Fruit fly (Drosophila melanogaster) whole organism, embryonic: ENCODE data around the gene CG31121.
A peak's percentile ranks its signal among the peaks of the same experiment; 100 is the strongest.

Source experiments
- Asciz ChIP-seq: fragments of 200-800 bp; sonication (Bioruptor generic); optimal IDR thresholded peaks from 2 replicates; lab custom pipeline; 2017; ENCODE audit warnings: missing biosample characterization, mild to moderate bottlenecking, missing genetic modification characterization, missing genetic modification reagents
- BtbVII ChIP-seq: fragments of 200-800 bp; sonication (Bioruptor generic); optimal IDR thresholded peaks from 3 replicates; lab custom pipeline; 2017; ENCODE audit warnings: missing biosample characterization, mild to moderate bottlenecking, missing genetic modification characterization
- CG10543 ChIP-seq: fragments of 200-800 bp; sonication (Bioruptor generic); optimal IDR thresholded peaks from 3 replicates; lab custom pipeline; 2017; ENCODE audit warnings: missing biosample characterization, mild to moderate bottlenecking, missing genetic modification characterization, moderate library complexity
- CG11247 ChIP-seq: fragments of 200-800 bp; sonication (Bioruptor generic); IDR thresholded peaks from 2 replicates; pipeline ENCODE4 v1.3.6; 2022; ENCODE audit warnings: missing biosample characterization, missing genetic modification characterization
- CG11398 ChIP-seq: fragments of 200-800 bp; sonication (Bioruptor generic); optimal IDR thresholded peaks from 2 replicates; lab custom pipeline; 2016; ENCODE audit warnings: missing biosample characterization, missing genetic modification characterization
- CG12071 ChIP-seq: fragments of 200-800 bp; sonication (Bioruptor generic); optimal IDR thresholded peaks from 3 replicates; lab custom pipeline; 2018; ENCODE audit warnings: missing biosample characterization, mild to moderate bottlenecking, missing genetic modification characterization
- CG12104 ChIP-seq: fragments of 200-800 bp; sonication (Bioruptor generic); optimal IDR thresholded peaks from 3 replicates; lab custom pipeline; 2016; ENCODE audit warnings: missing biosample characterization, missing genetic modification characterization
- CG12659 ChIP-seq: fragments of 200-800 bp; sonication (Bioruptor generic); optimal IDR thresholded peaks from 3 replicates; lab custom pipeline; 2017; ENCODE audit warnings: mild to moderate bottlenecking, missing biosample characterization, missing genetic modification reagents, missing genetic modification characterization
- CG12769 ChIP-seq: fragments of 200-800 bp; sonication (Bioruptor generic); optimal IDR thresholded peaks from 2 replicates; lab custom pipeline; 2019; ENCODE audit warnings: missing biosample characterization, mild to moderate bottlenecking, missing genetic modification characterization, moderate library complexity
- CG12942 ChIP-seq: fragments of 200-800 bp; sonication (Bioruptor generic); optimal IDR thresholded peaks from 3 replicates; lab custom pipeline; 2016; ENCODE audit warnings: missing biosample characterization, missing genetic modification characterization
- CG17186 ChIP-seq: fragments of 200-800 bp; sonication (Bioruptor generic); optimal IDR thresholded peaks from 3 replicates; lab custom pipeline; 2017; ENCODE audit warnings: missing biosample characterization, missing genetic modification reagents, missing genetic modification characterization
- CG17568 ChIP-seq: fragments of 200-800 bp; sonication (Bioruptor generic); optimal IDR thresholded peaks from 2 replicates; lab custom pipeline; 2018; ENCODE audit warnings: missing biosample characterization, mild to moderate bottlenecking, missing genetic modification characterization, moderate library complexity
- CG17912 ChIP-seq: fragments of 200-800 bp; sonication (Bioruptor generic); optimal IDR thresholded peaks from 2 replicates; lab custom pipeline; 2018; ENCODE audit warnings: missing biosample characterization, mild to moderate bottlenecking, missing genetic modification characterization
- CG1832 ChIP-seq: fragments of 200-800 bp; sonication (Bioruptor generic); optimal IDR thresholded peaks from 2 replicates; lab custom pipeline; 2017; ENCODE audit warnings: missing biosample characterization, mild to moderate bottlenecking, missing genetic modification characterization, inconsistent platforms
- CG2120 ChIP-seq: fragments of 200-800 bp; sonication (Bioruptor generic); optimal IDR thresholded peaks from 3 replicates; lab custom pipeline; 2016; ENCODE audit warnings: missing biosample characterization, missing genetic modification characterization
- CG2199 ChIP-seq: fragments of 200-800 bp; sonication (Bioruptor generic); IDR thresholded peaks from 3 replicates; pipeline ENCODE4 v1.3.6; 2022; ENCODE audit warnings: missing biosample characterization, missing genetic modification characterization
- CG30431 ChIP-seq: fragments of 200-800 bp; sonication (Bioruptor generic); optimal IDR thresholded peaks from 2 replicates; lab custom pipeline; 2017; ENCODE audit warnings: missing biosample characterization, missing genetic modification characterization
- CG3281 ChIP-seq: fragments of 200-800 bp; sonication (Bioruptor generic); optimal IDR thresholded peaks from 3 replicates; lab custom pipeline; 2017; ENCODE audit warnings: missing biosample characterization, mild to moderate bottlenecking, missing genetic modification characterization
- CG3847 ChIP-seq: fragments of 200-800 bp; sonication (Bioruptor generic); IDR thresholded peaks from 2 replicates; pipeline ENCODE4 v1.3.6; 2022; ENCODE audit warnings: missing biosample characterization, missing genetic modification characterization
- CG5953 ChIP-seq: fragments of 200-800 bp; sonication (Bioruptor generic); IDR thresholded peaks from 2 replicates; pipeline ENCODE4 v1.3.6; 2022; ENCODE audit warnings: missing biosample characterization, missing genetic modification characterization
- CG8089 ChIP-seq: fragments of 200-800 bp; sonication (Bioruptor generic); optimal IDR thresholded peaks from 3 replicates; lab custom pipeline; 2016; ENCODE audit warnings: missing biosample characterization, missing genetic modification characterization
- CG9215 ChIP-seq: fragments of 200-800 bp; sonication (Bioruptor generic); IDR thresholded peaks from 2 replicates; pipeline ENCODE4 v1.3.6; 2022; ENCODE audit warnings: missing biosample characterization, missing genetic modification characterization
- CHES-1-like ChIP-seq: fragments of 200-800 bp; sonication (Bioruptor generic); optimal IDR thresholded peaks from 2 replicates; lab custom pipeline; 2016; ENCODE audit warnings: missing biosample characterization, missing genetic modification characterization
- CkIIα-i1 ChIP-seq: fragments of 200-800 bp; sonication (Bioruptor generic); IDR thresholded peaks from 2 replicates; pipeline ENCODE4 v1.3.6; 2022; ENCODE audit warnings: missing biosample characterization, missing genetic modification characterization
- Dll ChIP-seq: fragments of 200-800 bp; sonication (Bioruptor generic); IDR thresholded peaks from 4 replicates; pipeline ENCODE4 v1.3.6; 2022; ENCODE audit warnings: missing biosample characterization, missing genetic modification characterization; ENCODE audit not compliant: partially characterized antibody
- Fer1 ChIP-seq: fragments of 200-800 bp; sonication (Bioruptor generic); optimal IDR thresholded peaks from 2 replicates; lab custom pipeline; 2017; ENCODE audit warnings: missing biosample characterization, mild to moderate bottlenecking, missing genetic modification characterization
- HmgZ ChIP-seq: fragments of 200-800 bp; sonication (Bioruptor generic); optimal IDR thresholded peaks from 2 replicates; lab custom pipeline; 2018; ENCODE audit warnings: missing biosample characterization, mild to moderate bottlenecking, missing genetic modification characterization
- Hmx ChIP-seq: fragments of 200-800 bp; sonication (Bioruptor generic); optimal IDR thresholded peaks from 2 replicates; lab custom pipeline; 2016; ENCODE audit warnings: missing biosample characterization, missing genetic modification characterization
- Hr78 ChIP-seq, 2 experiments: fragments of 200-800 bp in 1 of 2; fragments of >200 bp in 1 of 2; sonication (Bioruptor generic) in 1 of 2; optimal IDR thresholded peaks; 2 replicates each; lab custom pipeline; 2017 to 2019; ENCODE audit warnings: missing biosample characterization in 2 of 2, missing genetic modification characterization in 2 of 2, mild to moderate bottlenecking in 1 of 2, moderate library complexity in 1 of 2
- Max ChIP-seq: fragments of 200-800 bp; sonication (Bioruptor generic); optimal IDR thresholded peaks from 2 replicates; lab custom pipeline; 2016; ENCODE audit warnings: missing biosample characterization, mild to moderate bottlenecking, missing genetic modification characterization
- ab ChIP-seq: fragments of 200-800 bp; sonication (Bioruptor generic); optimal IDR thresholded peaks from 2 replicates; lab custom pipeline; 2016; ENCODE audit warnings: missing biosample characterization, missing genetic modification characterization
- abd-A ChIP-seq: fragments of 200-800 bp; sonication (Bioruptor generic); optimal IDR thresholded peaks from 3 replicates; lab custom pipeline; 2019; ENCODE audit warnings: missing biosample characterization, mild to moderate bottlenecking, missing genetic modification characterization, moderate library complexity
- ac ChIP-seq: fragments of 200-800 bp; sonication (Bioruptor generic); optimal IDR thresholded peaks from 3 replicates; lab custom pipeline; 2017; ENCODE audit warnings: missing biosample characterization, mild to moderate bottlenecking, missing genetic modification characterization
- ase ChIP-seq: fragments of 200-800 bp; sonication (Bioruptor generic); IDR thresholded peaks from 3 replicates; pipeline ENCODE4 v1.3.6; 2022; ENCODE audit warnings: missing biosample characterization, missing genetic modification characterization
- chn ChIP-seq: fragments of 200-800 bp; sonication (Bioruptor generic); optimal IDR thresholded peaks from 2 replicates; lab custom pipeline; 2016; ENCODE audit warnings: missing biosample characterization, missing genetic modification characterization
- cwo ChIP-seq: fragments of 200-800 bp; sonication (Bioruptor generic); optimal IDR thresholded peaks from 3 replicates; lab custom pipeline; 2017; ENCODE audit warnings: missing biosample characterization, missing genetic modification characterization, mild to moderate bottlenecking, moderate library complexity, missing genetic modification reagents
- dmrt11E ChIP-seq: fragments of 200-800 bp; sonication (Bioruptor generic); optimal IDR thresholded peaks from 3 replicates; lab custom pipeline; 2018; ENCODE audit warnings: missing biosample characterization, mild to moderate bottlenecking, missing genetic modification characterization, moderate library complexity
- eyg ChIP-seq: fragments of 200-800 bp; sonication (Bioruptor generic); optimal IDR thresholded peaks from 3 replicates; lab custom pipeline; 2016; ENCODE audit warnings: missing biosample characterization, missing genetic modification characterization
- fd64A ChIP-seq: fragments of 200-800 bp; sonication (Bioruptor generic); optimal IDR thresholded peaks from 3 replicates; lab custom pipeline; 2018; ENCODE audit warnings: missing biosample characterization, mild to moderate bottlenecking, missing genetic modification characterization
- grn ChIP-seq: fragments of 200-800 bp; sonication (Bioruptor generic); optimal IDR thresholded peaks from 3 replicates; lab custom pipeline; 2017; ENCODE audit warnings: missing biosample characterization, missing genetic modification characterization
- nom ChIP-seq: fragments of 200-800 bp; sonication (Bioruptor generic); optimal IDR thresholded peaks from 2 replicates; lab custom pipeline; 2017; ENCODE audit warnings: missing biosample characterization, missing genetic modification characterization, mild to moderate bottlenecking, moderate library complexity, missing genetic modification reagents
- pfk ChIP-seq: fragments of 200-800 bp; sonication (Bioruptor generic); optimal IDR thresholded peaks from 2 replicates; lab custom pipeline; 2018; ENCODE audit warnings: missing biosample characterization, mild to moderate bottlenecking, missing genetic modification characterization, moderate library complexity
- psq ChIP-seq: fragments of 200-800 bp; sonication (Bioruptor generic); optimal IDR thresholded peaks from 2 replicates; lab custom pipeline; 2017; ENCODE audit warnings: missing biosample characterization, missing genetic modification characterization
- run ChIP-seq: fragments of 200-800 bp; sonication (Bioruptor generic); optimal IDR thresholded peaks from 3 replicates; lab custom pipeline; 2018; ENCODE audit warnings: missing biosample characterization, mild to moderate bottlenecking, missing genetic modification characterization
- scrt ChIP-seq: fragments of 200-800 bp; sonication (Bioruptor generic); optimal IDR thresholded peaks from 2 replicates; lab custom pipeline; 2018; ENCODE audit warnings: missing biosample characterization, mild to moderate bottlenecking, missing genetic modification characterization, moderate library complexity
- sd ChIP-seq: fragments of 200-800 bp; sonication (Bioruptor generic); optimal IDR thresholded peaks from 3 replicates; lab custom pipeline; 2018; ENCODE audit warnings: missing biosample characterization, mild to moderate bottlenecking, missing genetic modification characterization, moderate library complexity
- sna ChIP-seq: fragments of 200-800 bp; sonication (Bioruptor generic); IDR thresholded peaks from 2 replicates; pipeline ENCODE4 v1.3.6; 2022; ENCODE audit warnings: missing biosample characterization, missing genetic modification characterization; ENCODE audit not compliant: partially characterized antibody
- sqz ChIP-seq: fragments of 200-800 bp; sonication (Bioruptor generic); optimal IDR thresholded peaks from 3 replicates; lab custom pipeline; 2018; ENCODE audit warnings: missing biosample characterization, mild to moderate bottlenecking, missing genetic modification characterization

The CG31121 gene

DNA sequence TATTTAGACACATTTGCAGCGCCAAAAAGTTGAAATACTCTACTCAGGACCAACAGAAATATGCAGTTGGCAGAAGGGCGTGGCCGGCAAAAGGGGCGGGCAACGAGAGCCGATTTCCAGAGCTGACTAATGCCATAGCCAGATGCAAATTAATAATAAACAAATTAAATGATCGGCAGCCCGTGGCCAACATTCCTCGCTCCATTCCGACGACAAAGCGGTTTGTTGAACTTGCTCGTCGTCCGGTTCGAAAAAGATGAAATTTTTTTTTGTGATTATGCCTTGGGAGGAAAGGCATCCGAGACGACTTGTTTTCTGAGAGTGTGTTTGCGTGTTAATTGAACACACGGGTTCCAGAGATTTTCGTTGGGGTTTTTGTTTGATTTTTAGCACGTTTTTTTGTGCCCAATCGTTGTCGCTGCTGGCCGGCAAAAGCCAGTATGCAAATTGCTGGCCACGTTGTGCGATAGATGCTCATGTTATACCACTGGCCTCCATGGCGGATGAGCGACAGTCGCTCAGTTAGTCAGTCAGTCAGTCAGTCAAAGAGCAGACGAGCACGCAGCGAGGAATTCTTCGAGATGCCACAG is 5.0 kb downstream of the CG31121 start (continued):
- peak; percentile 17 for TF ChIP-seq CG10543
- TF ChIP-seq sqz (GFP tag; lab: Kevin White, UChicago): peak; percentile 35
- TF ChIP-seq BtbVII: no peak
- no peak for TF ChIP-seq CG12104 (GFP tag; lab: Kevin White, UChicago)
- TF ChIP-seq CG2199 (GFP tag; lab: Robert Waterston, UW): no peak
- TF ChIP-seq eyg (GFP tag; lab: Kevin White, UChicago): no peak
- no peak for TF ChIP-seq CG8089
- TF ChIP-seq CG12942 (GFP tag; lab: Kevin White, UChicago): no peak
- TF ChIP-seq ac: no peak
- no peak for TF ChIP-seq dmrt11E (tag; lab: Kevin White, UChicago)
- no peak for TF ChIP-seq CG12659 (GFP tag; lab: Kevin White, UChicago)
- TF ChIP-seq CG12769 (tag; lab: Kevin White, UChicago): peak; percentile 74
- TF ChIP-seq ab (GFP tag; lab: Kevin White, UChicago): no peak
- TF ChIP-seq CG17568 (GFP tag; lab: Kevin White, UChicago): no peak
- TF ChIP-seq ase (GFP tag; lab: Robert Waterston, UW): no peak
- no peak for TF ChIP-seq psq (GFP tag; lab: Kevin White, UChicago)
- TF ChIP-seq Asciz (GFP tag; lab: Kevin White, UChicago): no peak
- TF ChIP-seq CG12071 (GFP tag; lab: Kevin White, UChicago): no peak
- TF ChIP-seq run: no peak
- TF ChIP-seq sna (GFP tag; lab: Robert Waterston, UW): no peak
- TF ChIP-seq scrt: no peak
- TF ChIP-seq abd-A (tag; lab: Kevin White, UChicago): peak; percentile 30
- no peak for TF ChIP-seq CHES-1-like (GFP tag; lab: Kevin White, UChicago)
- no peak for TF ChIP-seq CkIIα-i1
- TF ChIP-seq CG1832 (GFP tag; lab: Kevin White, UChicago): no peak
- peak; percentile 78 for TF ChIP-seq cwo (GFP tag; lab: Kevin White, UChicago)
- TF ChIP-seq Fer1: no peak
- no peak for TF ChIP-seq grn (GFP tag; lab: Kevin White, UChicago)
- TF ChIP-seq CG11247: no peak
- TF ChIP-seq Dll: no peak
- TF ChIP-seq sd: peak; percentile 96
- no peak for TF ChIP-seq CG3281 (GFP tag; lab: Kevin White, UChicago)
- no peak for TF ChIP-seq CG2120 (GFP tag; lab: Kevin White, UChicago)
- no peak for TF ChIP-seq CG3847 (GFP tag; lab: Robert Waterston, UW)
- no peak for TF ChIP-seq CG5953 (GFP tag; lab: Robert Waterston, UW)
- no peak for TF ChIP-seq Max (GFP tag; lab: Kevin White, UChicago)
- TF ChIP-seq Hmx: no peak
- TF ChIP-seq CG9215 (GFP tag; lab: Robert Waterston, UW): no peak
- no peak for TF ChIP-seq HmgZ (tag; lab: Kevin White, UChicago)
- TF ChIP-seq pfk: no peak
- no peak for TF ChIP-seq chn (GFP tag; lab: Kevin White, UChicago)
- TF ChIP-seq CG30431 (GFP tag; lab: Kevin White, UChicago): no peak
- TF ChIP-seq CG17912 (GFP tag; lab: Kevin White, UChicago): no peak
- TF ChIP-seq fd64A (GFP tag; lab: Kevin White, UChicago): no peak
- no peak for TF ChIP-seq Hr78 (GFP tag; optimal IDR thresholded peaks at IDR 0.05; lab: Kevin White, UChicago)
- no peak for TF ChIP-seq nom (GFP tag; lab: Kevin White, UChicago)
- TF ChIP-seq CG17186 (GFP tag; lab: Kevin White, UChicago): no peak
- TF ChIP-seq CG11398 (GFP tag; lab: Kevin White, UChicago): no peak
